Worm (Caenorhabditis elegans): ENCODE measurements around the gene Y54F10BM.13.

The Y54F10BM.13 gene

DNA sequence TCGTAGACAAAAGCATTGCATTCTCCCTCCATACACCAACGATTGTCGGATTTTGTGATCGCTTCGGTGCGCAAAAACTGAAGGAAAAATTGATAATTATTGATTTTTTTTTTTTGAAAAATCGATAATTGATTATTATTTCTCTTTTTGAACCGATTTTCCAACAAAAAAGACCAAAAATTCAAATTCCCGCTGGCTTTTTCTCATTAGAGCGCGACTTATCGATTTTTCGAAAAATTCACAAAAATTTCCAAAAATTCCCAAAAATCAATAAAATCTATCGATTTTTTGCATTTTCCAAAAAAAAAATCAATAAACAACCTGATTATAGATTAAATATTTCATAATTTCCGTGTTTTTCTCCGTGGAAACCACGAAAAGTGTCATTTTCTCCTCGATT lies 2.3 kb downstream of the Y54F10BM.13 start:
- TF ChIP-seq Y79H2A.3 (GFP tag; conservative IDR thresholded peaks at IDR 0.05) = no peak
- no peak for TF ChIP-seq let-607 (tag; optimal IDR thresholded peaks at IDR 0.05)
- TF ChIP-seq lag-1 (GFP tag; IDR thresholded peaks at IDR 0.05) = no peak
- no peak for TF ChIP-seq egrh-3 (GFP tag; IDR thresholded peaks at IDR 0.05)
- no peak for TF ChIP-seq snpc-1.1 (tag; optimal IDR thresholded peaks at IDR 0.05; ENCODE audit: insufficient read depth)
- TF ChIP-seq ceh-40 (GFP tag; IDR thresholded peaks at IDR 0.05) = no peak
- no peak for TF ChIP-seq fkh-3 (tag; optimal IDR thresholded peaks at IDR 0.05)
- no peak for TF ChIP-seq ceh-79 (tag; optimal IDR thresholded peaks at IDR 0.05)
- TF ChIP-seq sptf-2 (GFP tag; optimal IDR thresholded peaks at IDR 0.05) = no peak
- TF ChIP-seq madf-6 (GFP tag; IDR thresholded peaks at IDR 0.05) = no peak
- TF ChIP-seq efl-1 (GFP tag; optimal IDR thresholded peaks at IDR 0.05) = no peak
- TF ChIP-seq pha-4 (tag; optimal IDR thresholded peaks at IDR 0.05) = no peak
- TF ChIP-seq ceh-27 (GFP tag; optimal IDR thresholded peaks at IDR 0.05) = no peak
- no peak for TF ChIP-seq mxl-1 (tag; optimal IDR thresholded peaks at IDR 0.05)
- no peak for TF ChIP-seq attf-6 (GFP tag; IDR thresholded peaks at IDR 0.05)
- TF ChIP-seq die-1 (tag; optimal IDR thresholded peaks at IDR 0.05) = no peak
- no peak for TF ChIP-seq nfyb-1 (GFP tag; IDR thresholded peaks at IDR 0.05)
- no peak for TF ChIP-seq zfh-2 (GFP tag; conservative IDR thresholded peaks at IDR 0.05)
- TF ChIP-seq athp-1 (tag; optimal IDR thresholded peaks at IDR 0.05) = no peak

ce11 chrIII:2324703-2325102 lies 6.2 kb downstream of the Y54F10BM.13 start:
- TF ChIP-seq lir-1 (GFP tag; conservative IDR thresholded peaks at IDR 0.05) (no peak), B0035.1 (tag; optimal IDR thresholded peaks at IDR 0.05) (no peak), B0336.3 (GFP tag; IDR thresholded peaks at IDR 0.05) (no peak), sptf-2 (GFP tag; optimal IDR thresholded peaks at IDR 0.05) (no peak), attf-5 (GFP tag; optimal IDR thresholded peaks at IDR 0.05) (no peak), dpff-1 (tag; optimal IDR thresholded peaks at IDR 0.05) (no peak), F39B2.1 (GFP tag; IDR thresholded peaks at IDR 0.05) (no peak)

DNA sequence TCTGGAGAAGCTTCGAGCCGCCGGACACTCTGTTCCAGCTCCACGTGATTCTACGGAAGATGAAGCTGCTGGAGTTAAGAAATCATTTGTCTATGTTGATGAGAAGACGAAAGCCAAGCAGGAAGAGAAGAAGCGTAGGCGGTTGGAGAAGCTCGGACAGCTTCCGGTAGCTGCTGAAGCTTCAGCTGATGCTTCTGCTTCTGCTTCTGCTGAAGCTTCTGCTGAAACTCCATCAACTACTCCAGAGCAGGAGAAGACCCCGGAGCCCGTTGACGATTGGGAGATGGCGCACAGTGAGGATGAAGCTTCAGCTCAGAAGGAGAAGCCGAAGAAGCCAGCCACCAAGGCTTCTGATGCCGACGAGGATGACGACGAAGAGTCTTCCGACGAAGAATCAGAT lies 14.4 kb downstream of the Y54F10BM.13 start:
- TF ChIP-seq egrh-3 (GFP tag; IDR thresholded peaks at IDR 0.05) (peak; percentile 68; the same call in 1 of the 2 replicates), attf-5 (GFP tag; optimal IDR thresholded peaks at IDR 0.05) (no peak), madf-6 (GFP tag; IDR thresholded peaks at IDR 0.05) (no peak)

DNA sequence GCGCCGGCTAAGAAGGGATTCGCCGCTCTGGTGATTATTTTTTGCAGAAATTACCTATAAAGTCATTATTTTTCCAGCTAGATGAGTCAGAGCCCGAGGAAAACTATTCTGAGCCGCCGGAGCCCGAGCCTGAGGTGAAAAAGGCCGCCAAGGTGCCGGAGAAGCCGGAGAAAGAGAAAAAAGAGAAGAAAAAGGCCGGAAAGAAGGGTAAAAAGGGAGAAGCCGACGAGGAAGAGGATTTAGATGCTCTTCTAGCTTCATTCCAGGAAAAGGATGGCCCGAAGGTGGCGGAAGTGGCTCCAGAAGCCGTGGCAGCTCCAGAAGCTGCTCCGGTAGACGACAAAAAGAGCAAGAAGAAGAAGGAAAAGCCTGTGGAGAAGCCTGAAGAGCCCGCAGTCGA lies 16.2 kb downstream of the Y54F10BM.13 start:
- TF ChIP-seq egrh-3 (GFP tag; IDR thresholded peaks at IDR 0.05) = peak; percentile 63
- peak; percentile 78 for TF ChIP-seq zfh-2 (GFP tag; conservative IDR thresholded peaks at IDR 0.05)
- no peak for TF ChIP-seq rec-8 (tag; optimal IDR thresholded peaks at IDR 0.05)

DNA sequence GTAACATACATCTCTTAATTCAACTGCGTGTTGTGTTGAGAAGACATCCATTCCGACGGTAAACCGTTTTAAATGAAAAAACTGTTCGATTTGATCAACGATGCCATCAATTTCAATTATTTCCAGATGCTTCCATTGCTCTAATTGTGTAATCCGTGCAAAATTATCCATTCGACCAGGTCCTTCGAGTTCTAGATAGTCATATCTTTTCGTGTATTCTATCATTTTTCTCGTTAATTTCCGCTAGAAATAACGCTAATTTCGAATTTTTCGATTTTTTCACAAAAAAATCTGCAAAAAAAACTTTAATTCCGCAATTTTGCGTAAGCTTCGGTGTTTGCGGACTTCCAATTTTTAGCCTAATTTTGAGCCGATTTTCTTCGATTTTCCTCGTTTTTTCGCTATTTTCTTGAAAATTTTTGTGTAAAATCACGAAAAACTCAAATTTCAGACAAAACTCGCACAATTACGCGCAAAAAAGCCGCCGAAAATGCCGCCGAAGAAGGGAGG lies 16.8 kb downstream of the Y54F10BM.13 start, which contains the start of the genes fbxa-66 and iffb-1:
fbxa-66 (minus strand) TSS at position 51 of the 510 bp plus-strand sequence.
iffb-1 (plus strand) TSS at position 452 of the 510 bp plus-strand sequence.
- TF ChIP-seq attf-3 (GFP tag; conservative IDR thresholded peaks at IDR 0.05) = no peak

DNA sequence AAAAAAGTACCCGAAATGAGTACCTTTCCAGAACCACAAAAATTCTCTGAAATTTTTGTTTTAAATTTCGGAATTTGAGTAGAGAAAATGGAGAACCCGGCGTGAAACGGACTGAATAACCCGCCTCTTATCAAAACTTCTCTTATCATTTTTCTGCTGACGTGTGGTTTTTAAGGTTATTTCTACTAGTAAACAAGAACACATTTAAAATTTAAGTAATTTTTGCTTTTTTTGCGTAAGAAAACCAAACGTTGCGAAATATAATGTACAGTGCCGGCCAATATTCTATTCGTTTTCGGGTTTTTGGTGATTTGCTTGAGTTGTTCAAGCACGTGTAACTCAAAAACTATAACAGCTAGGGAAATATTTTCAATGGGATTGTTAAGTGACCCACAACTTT lies 19.9 kb downstream of the Y54F10BM.13 start:
- TF ChIP-seq cebp-1 (GFP tag; IDR thresholded peaks at IDR 0.05) (peak; percentile 52; the same call in 1 of the 2 replicates), cebp-1 (tag; optimal IDR thresholded peaks at IDR 0.05) (peak; percentile 60), F57C9.4 (tag; optimal IDR thresholded peaks at IDR 0.05) (no peak)
